Fruit fly (Drosophila melanogaster) whole organism, pupa: ENCODE measurements around the gene Hacd2.

Source experiments
- CG10348 ChIP-seq: fragments of 200-800 bp; sonication (Bioruptor generic); IDR thresholded peaks from 2 replicates; pipeline ENCODE4 v1.3.6; 2022; ENCODE audit warnings: missing biosample characterization, missing genetic modification characterization
- CG12605 ChIP-seq: fragments of 200-800 bp; sonication (Bioruptor generic); IDR thresholded peaks from 2 replicates; pipeline ENCODE4 v1.3.6; 2022; ENCODE audit warnings: missing biosample characterization, missing genetic modification characterization
- CG13204 ChIP-seq: fragments of 200-800 bp; sonication (Bioruptor generic); optimal IDR thresholded peaks from 2 replicates; lab custom pipeline; 2018; ENCODE audit warnings: missing biosample characterization, mild to moderate bottlenecking, missing genetic modification characterization, moderate library complexity
- CG14655 ChIP-seq: fragments of 200-800 bp; sonication (Bioruptor generic); optimal IDR thresholded peaks from 3 replicates; lab custom pipeline; 2017; ENCODE audit warnings: mild to moderate bottlenecking, missing biosample characterization, missing genetic modification reagents, missing genetic modification characterization
- CG15710 ChIP-seq: fragments of 200-800 bp; sonication (Bioruptor generic); optimal IDR thresholded peaks from 2 replicates; lab custom pipeline; 2018; ENCODE audit warnings: missing biosample characterization, mild to moderate bottlenecking, missing genetic modification characterization, moderate library complexity
- CG17806 ChIP-seq: fragments of 200-800 bp; sonication (Bioruptor generic); optimal IDR thresholded peaks from 2 replicates; lab custom pipeline; 2018; ENCODE audit warnings: missing biosample characterization, mild to moderate bottlenecking, missing genetic modification characterization, moderate library complexity
- CG32121 ChIP-seq: fragments of 200-800 bp; sonication (Bioruptor generic); IDR thresholded peaks from 2 replicates; pipeline ENCODE4 v1.3.6; 2022; ENCODE audit warnings: missing biosample characterization, missing genetic modification characterization
- CG34367 ChIP-seq: fragments of 200-800 bp; sonication (Bioruptor generic); optimal IDR thresholded peaks from 2 replicates; lab custom pipeline; 2018; ENCODE audit warnings: missing biosample characterization, mild to moderate bottlenecking, missing genetic modification characterization
- CG4496 ChIP-seq: fragments of 200-800 bp; sonication (Bioruptor generic); IDR thresholded peaks from 3 replicates; pipeline ENCODE4 v1.3.6; 2022; ENCODE audit warnings: missing biosample characterization, missing genetic modification characterization
- CG8159 ChIP-seq: fragments of 200-800 bp; sonication (Bioruptor generic); optimal IDR thresholded peaks from 3 replicates; lab custom pipeline; 2018; ENCODE audit warnings: missing biosample characterization, mild to moderate bottlenecking, missing genetic modification characterization, moderate library complexity
- CG8301 ChIP-seq: fragments of 200-800 bp; sonication (Bioruptor generic); optimal IDR thresholded peaks from 2 replicates; lab custom pipeline; 2018; ENCODE audit warnings: missing biosample characterization, mild to moderate bottlenecking, missing genetic modification characterization
- CG9948 ChIP-seq: fragments of 200-800 bp; sonication (Bioruptor generic); optimal IDR thresholded peaks from 2 replicates; lab custom pipeline; 2018; ENCODE audit warnings: missing biosample characterization, mild to moderate bottlenecking, missing genetic modification characterization, moderate library complexity
- D1 ChIP-seq: fragments of 200-800 bp; sonication (Bioruptor generic); optimal IDR thresholded peaks from 2 replicates; lab custom pipeline; 2018; ENCODE audit warnings: missing biosample characterization, mild to moderate bottlenecking, missing genetic modification characterization, moderate library complexity
- EcR ChIP-seq: fragments of 200-800 bp; sonication (Bioruptor generic); optimal IDR thresholded peaks from 3 replicates; lab custom pipeline; 2019; ENCODE audit warnings: missing biosample characterization, missing genetic modification characterization, mild to moderate bottlenecking, moderate library complexity, missing genetic modification reagents
- Ets98B ChIP-seq: fragments of 200-800 bp; sonication (Bioruptor generic); IDR thresholded peaks from 2 replicates; pipeline ENCODE4 v1.3.6; 2022; ENCODE audit warnings: missing biosample characterization, missing genetic modification characterization
- Pif1A ChIP-seq: fragments of 200-800 bp; sonication (Bioruptor generic); optimal IDR thresholded peaks from 3 replicates; lab custom pipeline; 2016; ENCODE audit warnings: missing biosample characterization, missing genetic modification characterization
- Pif1B ChIP-seq: fragments of 200-800 bp; sonication (Bioruptor generic); optimal IDR thresholded peaks from 3 replicates; lab custom pipeline; 2016; ENCODE audit warnings: missing biosample characterization, missing genetic modification characterization
- Snoo ChIP-seq: fragments of 200-800 bp; sonication (Bioruptor generic); optimal IDR thresholded peaks from 3 replicates; lab custom pipeline; 2017; ENCODE audit warnings: missing biosample characterization, mild to moderate bottlenecking, missing genetic modification characterization, inconsistent platforms
- fd96Ca ChIP-seq: fragments of 200-800 bp; sonication (Bioruptor generic); IDR thresholded peaks from 3 replicates; pipeline ENCODE4 v1.3.6; 2022; ENCODE audit warnings: missing biosample characterization, missing genetic modification characterization
- gl ChIP-seq: fragments of 200-800 bp; sonication (Bioruptor generic); optimal IDR thresholded peaks from 2 replicates; lab custom pipeline; 2018; ENCODE audit warnings: missing biosample characterization, mild to moderate bottlenecking, missing genetic modification characterization
- rn ChIP-seq: fragments of 200-800 bp; sonication (Bioruptor generic); IDR thresholded peaks from 2 replicates; pipeline ENCODE4 v1.3.6; 2022; ENCODE audit warnings: missing biosample characterization, missing genetic modification characterization

The Hacd2 gene

dm6 chr2L:13445249-13445846 lies at the start of gene Hacd2:
Hacd2 (minus strand) TSS chr2L:13445651.
- TF ChIP-seq D1 (tag; lab: Kevin White, UChicago) (peak; percentile 35), CG15710 (tag; lab: Kevin White, UChicago) (no peak), CG10348 (GFP tag; lab: Robert Waterston, UW) (no peak), CG32121 (no peak), CG8301 (no peak), CG4496 (peak; percentile 10; the same call in 1 of the 3 replicates)

DNA sequence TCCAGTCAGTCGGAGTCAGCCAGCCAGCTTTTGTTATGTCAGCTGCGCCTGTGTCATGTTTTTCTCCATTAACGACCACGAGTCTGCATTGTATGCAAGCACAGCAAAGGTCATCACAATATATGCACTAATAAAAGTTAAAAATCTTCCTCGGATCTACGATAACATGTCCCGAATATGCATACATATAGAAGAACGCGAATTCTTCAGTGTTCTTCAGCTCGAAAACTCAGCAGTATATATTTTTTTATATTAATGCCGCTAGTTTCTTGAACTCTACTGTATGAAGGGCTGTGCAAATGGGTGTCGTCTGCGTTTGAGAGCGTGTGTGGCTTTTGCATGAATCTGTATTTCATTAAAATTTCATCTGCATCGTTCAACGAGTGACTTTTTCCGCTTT lies 36.8 kb upstream of the Hacd2 start:
- TF ChIP-seq CG34367 (tag; lab: Kevin White, UChicago) (peak; percentile 30), CG17806 (tag; lab: Kevin White, UChicago) (no peak), CG13204 (GFP tag; lab: Kevin White, UChicago) (peak; percentile 5), CG14655 (GFP tag; lab: Kevin White, UChicago) (peak; percentile 21), CG10348 (GFP tag; lab: Robert Waterston, UW) (no peak), Snoo (tag; lab: Kevin White, UChicago) (no peak), CG8159 (tag; lab: Kevin White, UChicago) (peak; percentile 40), Pif1A (peak; percentile 62), EcR (GFP tag; lab: Kevin White, UChicago) (no peak), CG15710 (tag; lab: Kevin White, UChicago) (peak; percentile 73), CG4496 (no peak)

DNA sequence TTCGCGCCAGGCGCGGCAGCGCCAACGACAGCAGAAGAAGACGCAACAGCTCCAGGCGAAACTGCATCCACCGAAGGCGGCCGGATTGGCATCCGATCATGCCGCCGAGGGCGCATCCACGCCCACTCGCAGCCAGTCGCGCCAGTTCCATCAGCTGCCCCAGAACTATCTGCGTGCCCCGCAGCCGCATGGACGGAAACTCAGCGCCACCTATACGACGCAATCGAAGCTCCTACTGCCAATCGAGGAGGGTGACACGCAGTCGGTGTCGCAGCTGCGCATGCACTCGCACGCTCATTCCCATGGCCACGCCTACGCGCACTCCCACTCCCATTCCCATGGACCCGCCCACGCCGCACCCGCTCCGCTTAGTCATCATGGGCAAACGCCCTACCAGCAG lies 29.8 kb upstream of the Hacd2 start:
- TF ChIP-seq Snoo (tag; lab: Kevin White, UChicago) (no peak), CG34367 (tag; lab: Kevin White, UChicago) (no peak), rn (GFP tag; lab: Robert Waterston, UW) (no peak), CG17806 (tag; lab: Kevin White, UChicago) (no peak), CG13204 (GFP tag; lab: Kevin White, UChicago) (no peak), CG8301 (no peak), Pif1A (no peak), EcR (GFP tag; lab: Kevin White, UChicago) (no peak), gl (tag; lab: Kevin White, UChicago) (no peak), CG12605 (GFP tag; lab: Robert Waterston, UW) (no peak), CG9948 (no peak)
- TF ChIP-seq, all 21 proteins: peak for 0

dm6 chr2L:13460911-13461866 lies 15.7 kb upstream of the Hacd2 start, which contains the start of gene CG46308:
CG46308 (plus strand) TSS chr2L:13461774.
- TF ChIP-seq CG9948, result no peak
- TF ChIP-seq Ets98B (GFP tag; lab: Robert Waterston, UW), result no peak
- no peak for TF ChIP-seq EcR (GFP tag; lab: Kevin White, UChicago)
- TF ChIP-seq D1 (tag; lab: Kevin White, UChicago), result no peak
- no peak for TF ChIP-seq fd96Ca (GFP tag; lab: Robert Waterston, UW)
- TF ChIP-seq CG34367 (tag; lab: Kevin White, UChicago), result peak; percentile 9
- peak; percentile 65 for TF ChIP-seq CG14655 (GFP tag; lab: Kevin White, UChicago)
- TF ChIP-seq CG15710 (tag; lab: Kevin White, UChicago), result peak; percentile 56
- TF ChIP-seq Pif1B (GFP tag; lab: Kevin White, UChicago), result peak; percentile 12
- no peak for TF ChIP-seq CG32121
- TF ChIP-seq CG13204 (GFP tag; lab: Kevin White, UChicago), result no peak
- TF ChIP-seq CG8159 (tag; lab: Kevin White, UChicago), result peak; percentile 71
- no peak for TF ChIP-seq CG10348 (GFP tag; lab: Robert Waterston, UW)
- no peak for TF ChIP-seq rn (GFP tag; lab: Robert Waterston, UW)
- TF ChIP-seq Pif1A, result peak; percentile 34
- TF ChIP-seq Snoo (tag; lab: Kevin White, UChicago), result no peak
- TF ChIP-seq CG4496, result peak; percentile 11; the same call in 1 of the 3 replicates
- no peak for TF ChIP-seq gl (tag; lab: Kevin White, UChicago)
- TF ChIP-seq CG17806 (tag; lab: Kevin White, UChicago), result no peak
- peak; percentile 49 for TF ChIP-seq CG8301
- TF ChIP-seq CG12605 (GFP tag; lab: Robert Waterston, UW), result no peak

DNA sequence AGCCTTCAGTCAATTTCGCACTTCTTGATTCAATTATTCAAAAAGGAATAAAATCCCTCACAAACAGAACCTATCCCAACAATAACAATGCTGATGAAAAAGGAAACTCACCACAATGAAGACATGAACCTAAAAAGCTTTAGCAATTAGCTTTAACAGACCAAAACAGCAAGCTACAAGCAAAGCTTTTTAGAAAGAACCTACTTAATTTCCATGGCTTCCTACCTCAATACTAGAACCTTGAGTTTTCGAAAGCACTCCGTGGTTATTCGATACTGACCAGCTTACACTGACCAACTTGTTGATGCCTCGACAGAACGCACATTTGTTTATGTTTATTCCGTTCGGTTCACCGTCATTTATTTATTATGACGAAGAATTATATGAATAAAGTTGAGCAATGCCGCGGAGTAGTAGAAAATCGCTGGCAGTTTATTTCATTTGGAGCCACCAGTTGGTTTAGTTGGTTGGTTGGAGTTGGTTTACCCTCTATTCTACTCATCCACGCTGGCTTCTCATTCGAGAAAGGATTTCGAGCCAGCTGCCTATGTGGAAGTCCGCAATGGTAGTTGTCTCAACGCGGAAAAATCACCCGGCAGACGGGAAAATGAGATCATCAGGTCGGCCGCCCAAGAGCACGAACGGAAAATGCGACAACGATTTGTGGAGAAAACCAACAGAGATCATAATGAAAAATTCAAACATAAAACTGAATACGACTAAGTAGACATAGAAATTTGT lies 13.7 kb upstream of the Hacd2 start, which contains the start of gene CG42810:
Gene CG42810, plus strand, starts transcription at position 691 of the 741 bp plus-strand sequence.
- TF ChIP-seq CG12605 (GFP tag; lab: Robert Waterston, UW) (no peak), Pif1B (GFP tag; lab: Kevin White, UChicago) (no peak), rn (GFP tag; lab: Robert Waterston, UW) (no peak), CG9948 (no peak), Snoo (tag; lab: Kevin White, UChicago) (no peak)
